Fruit fly (Drosophila melanogaster): ENCODE data around the gene Pen.

Pen gene

dm6 chr2L:10009293-10009695 is 47.4 kb upstream of the Pen start, which contains the start of gene Trp1 (continued):
- TF ChIP-seq Gug (GFP tag; IDR thresholded peaks at IDR 0.05) (no peak; the same call in 3 of the 4 replicates), CG42726 (GFP tag; IDR thresholded peaks at IDR 0.05; ENCODE audit: partially characterized antibody) (peak; percentile 97), stwl (tag; optimal IDR thresholded peaks at IDR 0.05) (peak; percentile 63), danr (GFP tag; IDR thresholded peaks at IDR 0.05) (no peak), knrl (GFP tag; IDR thresholded peaks at IDR 0.05; ENCODE audit: partially characterized antibody) (peak; percentile 97), tna (GFP tag; IDR thresholded peaks at IDR 0.05; ENCODE audit: partially characterized antibody) (peak; percentile 94), Dek (tag; optimal IDR thresholded peaks at IDR 0.05) (peak; percentile 9), CG14710 (tag; optimal IDR thresholded peaks at IDR 0.05) (peak; percentile 42), nmo (GFP tag; optimal IDR thresholded peaks at IDR 0.05) (peak; percentile 15), CG2116 (GFP tag; optimal IDR thresholded peaks at IDR 0.05) (peak; percentile 48), nerfin-1 (tag; optimal IDR thresholded peaks at IDR 0.05) (peak; percentile 55), hb (GFP tag; IDR thresholded peaks at IDR 0.05; ENCODE audit: partially characterized antibody) (peak; percentile 91), CG7963 (GFP tag; IDR thresholded peaks at IDR 0.05; ENCODE audit: partially characterized antibody) (peak; percentile 88), CG15479 (GFP tag; optimal IDR thresholded peaks at IDR 0.05) (no peak), ap (GFP tag; IDR thresholded peaks at IDR 0.05) (no peak), CG14860 (GFP tag; IDR thresholded peaks at IDR 0.05; ENCODE audit: partially characterized antibody) (peak; percentile 91), dmrt99B (tag; optimal IDR thresholded peaks at IDR 0.05) (no peak), ab (GFP tag; optimal IDR thresholded peaks at IDR 0.05) (no peak), onecut (GFP tag; IDR thresholded peaks at IDR 0.05) (peak; percentile 19; the same call in 1 of the 2 replicates), BtbVII (GFP tag; optimal IDR thresholded peaks at IDR 0.05) (no peak), Dp (GFP tag; optimal IDR thresholded peaks at IDR 0.05) (peak; percentile 36), Bgb (GFP tag; IDR thresholded peaks at IDR 0.05; ENCODE audit: partially characterized antibody) (peak; percentile 98), Abd-B (GFP tag; optimal IDR thresholded peaks at IDR 0.05) (peak; percentile 45), vvl (GFP tag; IDR thresholded peaks at IDR 0.05) (0 out of 2 replicates have a peak, but pooled peaks have one; percentile 21), CG16779 (GFP tag; IDR thresholded peaks at IDR 0.05) (no peak), klu (GFP tag; IDR thresholded peaks at IDR 0.05) (no peak), row (GFP tag; IDR thresholded peaks at IDR 0.05) (peak; percentile 69), Oli (tag; optimal IDR thresholded peaks at IDR 0.05) (no peak), CG4424 (GFP tag; optimal IDR thresholded peaks at IDR 0.05) (no peak), CG6272 (GFP tag; IDR thresholded peaks at IDR 0.05) (no peak), ato (GFP tag; IDR thresholded peaks at IDR 0.05; ENCODE audit: partially characterized antibody) (peak; percentile 90), CG9797 (GFP tag; optimal IDR thresholded peaks at IDR 0.05) (peak; percentile 15), pzg (GFP tag; optimal IDR thresholded peaks at IDR 0.05) (peak; percentile 73), bbx (GFP tag; IDR thresholded peaks at IDR 0.05; ENCODE audit: partially characterized antibody) (peak; percentile 98), MESR4 (GFP tag; optimal IDR thresholded peaks at IDR 0.05) (peak; percentile 63), Xrp1 (GFP tag; IDR thresholded peaks at IDR 0.05) (no peak), CG34224 (GFP tag; IDR thresholded peaks at IDR 0.05; ENCODE audit: partially characterized antibody) (peak; percentile 90), gsb (GFP tag; IDR thresholded peaks at IDR 0.05) (no peak), CG4617 (GFP tag; optimal IDR thresholded peaks at IDR 0.05; ENCODE audit: borderline replicate concordance) (peak; percentile 82), mld (GFP tag; IDR thresholded peaks at IDR 0.05; ENCODE audit: partially characterized antibody) (peak; percentile 92), CG16813 (GFP tag; IDR thresholded peaks at IDR 0.05; ENCODE audit: partially characterized antibody) (peak; percentile 92), gro (GFP tag; optimal IDR thresholded peaks at IDR 0.05) (no peak), Sin3A (optimal IDR thresholded peaks at IDR 0.05) (peak; percentile 5), Med (GFP tag) (peak; percentile 76), Hr51 (GFP tag; optimal IDR thresholded peaks at IDR 0.05) (peak in 1 of 2 experiments; percentile 12), CG4328 (GFP tag; optimal IDR thresholded peaks at IDR 0.05) (no peak), CG8924 (tag; optimal IDR thresholded peaks at IDR 0.05) (peak; percentile 27), Ets65A (GFP tag) (peak; percentile 84), ind (GFP tag; optimal IDR thresholded peaks at IDR 0.05) (no peak)
